Worm (Caenorhabditis elegans) whole organism, mixed stage, embryonic: ENCODE data around the gene F12A10.1.

Experiments used
- bed-3 ChIP-seq: fragments of 200-800 bp; sonication (Bioruptor generic); optimal IDR thresholded peaks from 3 replicates; lab custom pipeline; 2018; ENCODE audit warnings: mild to moderate bottlenecking, missing genetic modification characterization, moderate library complexity, missing compliant biosample characterization
- blmp-1 ChIP-seq: fragments of 150-350 bp; optimal IDR thresholded peaks from 2 replicates; lab custom pipeline; 2014; ENCODE audit warnings: missing biosample characterization, missing genetic modification characterization
- ceh-39 ChIP-seq: fragments of 150-350 bp; optimal IDR thresholded peaks from 2 replicates; lab custom pipeline; 2014; ENCODE audit warnings: missing biosample characterization, missing genetic modification characterization
- ceh-43 ChIP-seq: fragments of 200-800 bp; sonication (Bioruptor generic); optimal IDR thresholded peaks from 2 replicates; lab custom pipeline; 2018; ENCODE audit warnings: mild to moderate bottlenecking, missing genetic modification characterization, moderate library complexity, missing compliant biosample characterization
- ceh-83 ChIP-seq: fragments of 200-800 bp; sonication (Bioruptor generic); optimal IDR thresholded peaks from 2 replicates; lab custom pipeline; 2018; ENCODE audit warnings: mild to moderate bottlenecking, missing genetic modification characterization, missing compliant biosample characterization
- ces-1 ChIP-seq: fragments of 150-350 bp; optimal IDR thresholded peaks from 2 replicates; lab custom pipeline; 2014; ENCODE audit warnings: missing biosample characterization, missing genetic modification reagents, missing genetic modification characterization
- drap-1 ChIP-seq: fragments of 200-800 bp; sonication (Bioruptor generic); optimal IDR thresholded peaks from 3 replicates; lab custom pipeline; 2018; ENCODE audit warnings: mild to moderate bottlenecking, missing genetic modification characterization, missing compliant biosample characterization
- elt-1 ChIP-seq: sonication (generic microtip); optimal IDR thresholded peaks from 2 replicates; lab custom pipeline; 2017; ENCODE audit warnings: missing genetic modification characterization, mild to moderate bottlenecking, missing compliant biosample characterization, antibody characterized with exemption, moderate library complexity, borderline replicate concordance; ENCODE audit not compliant: insufficient read depth
- elt-3 ChIP-seq: fragments of 150-350 bp; optimal IDR thresholded peaks from 2 replicates; lab custom pipeline; 2014; ENCODE audit warnings: missing biosample characterization, missing genetic modification characterization
- flh-1 ChIP-seq: fragments of 200-800 bp; sonication (Bioruptor generic); optimal IDR thresholded peaks from 2 replicates; lab custom pipeline; 2018; ENCODE audit warnings: mild to moderate bottlenecking, missing genetic modification characterization, moderate library complexity, missing compliant biosample characterization
- ham-2 ChIP-seq: fragments of 200-800 bp; sonication (Bioruptor generic); optimal IDR thresholded peaks from 2 replicates; lab custom pipeline; 2018; ENCODE audit warnings: mild to moderate bottlenecking, missing genetic modification characterization, missing compliant biosample characterization
- hlh-1 ChIP-seq: fragments of 150-350 bp; optimal IDR thresholded peaks from 2 replicates; lab custom pipeline; 2014; ENCODE audit warnings: missing biosample characterization, missing genetic modification reagents, missing genetic modification characterization
- lin-13 ChIP-seq: fragments of 150-350 bp; optimal IDR thresholded peaks from 2 replicates; lab custom pipeline; 2014; ENCODE audit warnings: missing biosample characterization, missing genetic modification characterization
- lin-32 ChIP-seq: fragments of 200-800 bp; sonication (Bioruptor generic); optimal IDR thresholded peaks from 2 replicates; lab custom pipeline; 2018; ENCODE audit warnings: mild to moderate bottlenecking, missing genetic modification characterization, missing compliant biosample characterization
- lsy-2 ChIP-seq: fragments of 150-350 bp; optimal IDR thresholded peaks from 2 replicates; lab custom pipeline; 2014; ENCODE audit warnings: missing biosample characterization, missing genetic modification characterization
- mab-5 ChIP-seq: fragments of 150-350 bp; optimal IDR thresholded peaks from 2 replicates; lab custom pipeline; 2014; ENCODE audit warnings: missing biosample characterization, missing genetic modification characterization
- mep-1 ChIP-seq: fragments of 150-350 bp; optimal IDR thresholded peaks from 2 replicates; lab custom pipeline; 2017; ENCODE audit warnings: missing biosample characterization, missing genetic modification reagents, missing genetic modification characterization, inconsistent platforms
- mls-2 ChIP-seq: sonication (generic microtip); optimal IDR thresholded peaks from 2 replicates; lab custom pipeline; 2016; ENCODE audit warnings: mild to moderate bottlenecking, missing genetic modification characterization, moderate library complexity, missing compliant biosample characterization
- nhr-12 ChIP-seq: fragments of 150-350 bp; optimal IDR thresholded peaks from 2 replicates; lab custom pipeline; 2014; ENCODE audit warnings: missing biosample characterization, missing genetic modification characterization
- nhr-2 ChIP-seq: fragments of 150-350 bp; optimal IDR thresholded peaks from 2 replicates; lab custom pipeline; 2014; ENCODE audit warnings: missing biosample characterization, missing genetic modification characterization
- nhr-237 ChIP-seq: fragments of 150-350 bp; optimal IDR thresholded peaks from 2 replicates; lab custom pipeline; 2014; ENCODE audit warnings: missing biosample characterization, missing genetic modification characterization
- nhr-28 ChIP-seq: fragments of 150-350 bp; optimal IDR thresholded peaks from 2 replicates; lab custom pipeline; 2014; ENCODE audit warnings: missing biosample characterization, missing genetic modification characterization
- nhr-76 ChIP-seq: sonication (generic microtip); optimal IDR thresholded peaks from 2 replicates; lab custom pipeline; 2017; ENCODE audit warnings: missing biosample characterization, missing genetic modification characterization
- pha-4 ChIP-seq: fragments of 150-350 bp; optimal IDR thresholded peaks from 2 replicates; lab custom pipeline; 2018; ENCODE audit warnings: missing biosample characterization, missing genetic modification reagents, missing genetic modification characterization
- sem-2 ChIP-seq: fragments of 200-800 bp; sonication (Bioruptor generic); optimal IDR thresholded peaks from 2 replicates; lab custom pipeline; 2018; ENCODE audit warnings: mild to moderate bottlenecking, missing genetic modification characterization, missing compliant biosample characterization
- snpc-4 ChIP-seq: fragments of 150-350 bp; optimal IDR thresholded peaks from 2 replicates; lab custom pipeline; 2014; ENCODE audit warnings: missing biosample characterization, missing genetic modification characterization
- sptf-1 ChIP-seq: sonication (generic microtip); optimal IDR thresholded peaks from 2 replicates; lab custom pipeline; 2017; ENCODE audit warnings: mild to moderate bottlenecking, missing genetic modification characterization, moderate library complexity, missing compliant biosample characterization
- tbx-8 ChIP-seq: fragments of 200-800 bp; sonication (Bioruptor generic); optimal IDR thresholded peaks from 2 replicates; lab custom pipeline; 2018; ENCODE audit warnings: mild to moderate bottlenecking, missing genetic modification characterization, moderate library complexity, missing compliant biosample characterization
- unc-120 ChIP-seq: sonication (generic microtip); optimal IDR thresholded peaks from 2 replicates; lab custom pipeline; 2017; ENCODE audit warnings: missing genetic modification characterization, missing compliant biosample characterization; ENCODE audit not compliant: poor library complexity, severe bottlenecking
- unc-39 ChIP-seq: fragments of 150-350 bp; optimal IDR thresholded peaks from 2 replicates; lab custom pipeline; 2014; ENCODE audit warnings: missing biosample characterization, missing genetic modification characterization
- unc-62 ChIP-seq: fragments of 150-350 bp; optimal IDR thresholded peaks from 2 replicates; lab custom pipeline; 2014; ENCODE audit warnings: missing biosample characterization, missing genetic modification reagents, missing genetic modification characterization
- zip-8 ChIP-seq: fragments of 150-350 bp; optimal IDR thresholded peaks from 2 replicates; lab custom pipeline; 2014; ENCODE audit warnings: missing biosample characterization, missing genetic modification characterization
- ztf-11 ChIP-seq: fragments of 150-350 bp; optimal IDR thresholded peaks from 2 replicates; lab custom pipeline; 2014; ENCODE audit warnings: missing biosample characterization, missing genetic modification characterization

F12A10.1 gene

ce11 chrII:5514846-5515245 is 18.5 kb downstream of the F12A10.1 start, which contains the start of gene sahd-1:
sahd-1 (minus strand) TSS chrII:5514945.
- TF ChIP-seq unc-62 (GFP tag; lab: Kevin White, UChicago), result no peak
- TF ChIP-seq flh-1, result no peak
- TF ChIP-seq mab-5, result no peak
- TF ChIP-seq nhr-2 (tag; lab: Kevin White, UChicago), result no peak
- TF ChIP-seq hlh-1 (tag; lab: Kevin White, UChicago), result no peak
- TF ChIP-seq zip-8, result no peak
- no peak for TF ChIP-seq mls-2
- no peak for TF ChIP-seq elt-1 (tag; lab: Kevin White, UChicago)
- no peak for TF ChIP-seq tbx-8
- no peak for TF ChIP-seq ces-1 (GFP tag; lab: Kevin White, UChicago)
- TF ChIP-seq snpc-4 (tag; lab: Kevin White, UChicago), result no peak

- no peak for TF ChIP-seq zip-8
- TF ChIP-seq ceh-43 (GFP tag; lab: Kevin White, UChicago), result no peak
- no peak for TF ChIP-seq bed-3 (GFP tag; lab: Kevin White, UChicago)
- TF ChIP-seq flh-1, result no peak
- TF ChIP-seq lin-13, result no peak
- TF ChIP-seq mls-2, result no peak
- no peak for TF ChIP-seq nhr-28 (tag; lab: Kevin White, UChicago)
- TF ChIP-seq lin-32 (GFP tag; lab: Kevin White, UChicago), result no peak
- TF ChIP-seq mep-1 (tag; lab: Kevin White, UChicago), result no peak
- no peak for TF ChIP-seq ceh-83
- no peak for TF ChIP-seq lsy-2
These were observed 19.2 kb downstream of the F12A10.1 start, which contains the start of gene ZK177.3 for ce11 chrII:5515542-5515941. ZK177.3 (plus strand) TSS chrII:5515842.

ce11 chrII:5517643-5518042 is 21.3 kb downstream of the F12A10.1 start, which contains the start of gene ZK177.9:
ZK177.9 (minus strand) TSS chrII:5517743.
- TF ChIP-seq sptf-1 (tag; lab: Kevin White, UChicago), result no peak

- peak; percentile 96 for TF ChIP-seq zip-8
- TF ChIP-seq bed-3 (GFP tag; lab: Kevin White, UChicago), result no peak
- TF ChIP-seq blmp-1 (tag; lab: Kevin White, UChicago), result no peak
These were observed 21.7 kb downstream of the F12A10.1 start for ce11 chrII:5518055-5518454.

- TF ChIP-seq drap-1, result no peak
- TF ChIP-seq blmp-1 (tag; lab: Kevin White, UChicago), result no peak
- TF ChIP-seq ham-2 (GFP tag; lab: Kevin White, UChicago), result no peak
- TF ChIP-seq snpc-4 (tag; lab: Kevin White, UChicago), result no peak
- no peak for TF ChIP-seq ztf-11
- no peak for TF ChIP-seq lsy-2
- TF ChIP-seq, all 35 proteins: peak for 0
These were observed 22.6 kb downstream of the F12A10.1 start, which contains the start of gene ZK177.2 for ce11 chrII:5518910-5519309. ZK177.2 (plus strand) TSS chrII:5519210.

- TF ChIP-seq ceh-39, result no peak
- no peak for TF ChIP-seq nhr-12
These were observed 25.1 kb downstream of the F12A10.1 start, which contains the start of gene ZK177.12 for ce11 chrII:5521411-5521810. ZK177.12 (plus strand) TSS chrII:5521711.

ce11 chrII:5522637-5523036 is 26.3 kb downstream of the F12A10.1 start, which contains the start of gene ZK177.11:
ZK177.11 (plus strand) TSS chrII:5522937.
- no peak for TF ChIP-seq blmp-1 (tag; lab: Kevin White, UChicago)
- TF ChIP-seq lin-32 (GFP tag; lab: Kevin White, UChicago), result no peak
- TF ChIP-seq elt-3 (tag; lab: Kevin White, UChicago), result no peak
- TF ChIP-seq drap-1, result no peak
- TF ChIP-seq tbx-8, result no peak
- TF ChIP-seq unc-120 (tag; lab: Kevin White, UChicago), result no peak
- TF ChIP-seq nhr-12, result no peak
- no peak for TF ChIP-seq mep-1 (tag; lab: Kevin White, UChicago)
- no peak for TF ChIP-seq ceh-83
- no peak for TF ChIP-seq sem-2
- TF ChIP-seq unc-39 (tag; lab: Kevin White, UChicago), result no peak
- no peak for TF ChIP-seq snpc-4 (tag; lab: Kevin White, UChicago)
- TF ChIP-seq ceh-43 (GFP tag; lab: Kevin White, UChicago), result no peak
- TF ChIP-seq nhr-237, result no peak
- no peak for TF ChIP-seq lsy-2
- no peak for TF ChIP-seq nhr-76 (tag; lab: Kevin White, UChicago)
- no peak for TF ChIP-seq ces-1 (GFP tag; lab: Kevin White, UChicago)
- TF ChIP-seq pha-4 (tag; lab: Kevin White, UChicago), result no peak
